Worm (Caenorhabditis elegans): Measurements from ENCODE around the gene glb-28.

DNA sequence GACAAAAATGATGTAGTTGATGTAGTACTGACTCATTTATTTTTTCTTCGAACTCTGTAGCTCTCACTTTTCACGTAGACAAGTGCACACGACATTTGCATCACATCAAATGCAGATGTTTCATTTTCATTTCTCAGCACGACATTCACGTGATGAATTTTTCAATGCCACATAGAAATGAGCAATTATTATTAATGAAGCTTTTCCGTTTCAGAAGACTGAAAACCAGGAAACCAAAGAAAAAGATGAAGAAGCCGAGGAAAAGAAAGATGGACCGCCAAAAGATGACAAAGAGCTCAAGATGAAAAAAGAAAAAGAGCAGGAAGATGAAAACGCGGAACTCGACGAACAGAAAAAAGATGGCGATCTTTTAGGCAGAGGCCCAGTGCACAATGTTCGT is 38.6 kb upstream of the glb-28 start:
- TF ChIP-seq W03F9.2 (tag; optimal IDR thresholded peaks at IDR 0.05) (no peak), him-1 (tag; optimal IDR thresholded peaks at IDR 0.05) (no peak)
